Fruit fly (Drosophila melanogaster): ENCODE measurements around the gene CG13723.

The CG13723 gene

DNA sequence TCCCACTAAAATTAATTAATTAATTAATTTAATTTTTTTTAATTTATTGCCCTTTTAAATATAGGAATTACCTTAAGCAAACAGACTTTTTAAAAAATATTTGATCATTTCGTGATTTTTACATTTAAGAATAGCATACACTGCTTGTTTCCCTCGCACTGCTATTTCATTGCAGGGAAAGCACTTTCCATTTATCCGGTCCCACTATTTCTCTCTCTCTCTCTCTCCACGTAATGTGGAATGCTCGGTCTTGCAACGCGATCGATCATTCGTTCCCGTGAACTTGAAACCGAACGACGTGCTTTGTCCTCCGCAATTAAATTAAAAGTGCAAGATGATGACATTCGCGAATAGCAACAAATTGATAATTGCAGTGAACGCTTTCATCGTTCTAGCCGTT is 18.6 kb upstream of the CG13723 start:
- peak; percentile 56; the same call in 1 of the 3 replicates for TF ChIP-seq CG2199 (GFP tag; IDR thresholded peaks at IDR 0.05)
- TF ChIP-seq gfzf (GFP tag; optimal IDR thresholded peaks at IDR 0.05) = peak; percentile 52
- peak; percentile 48 for TF ChIP-seq Deaf1 (tag; optimal IDR thresholded peaks at IDR 0.05)
- TF ChIP-seq maf-S (GFP tag; optimal IDR thresholded peaks at IDR 0.05) = no peak
- peak; percentile 91 for TF ChIP-seq stwl (tag; optimal IDR thresholded peaks at IDR 0.05)
- peak; percentile 27; the same call in 2 of the 3 replicates for TF ChIP-seq CG16813 (GFP tag; IDR thresholded peaks at IDR 0.05; ENCODE audit: partially characterized antibody)

DNA sequence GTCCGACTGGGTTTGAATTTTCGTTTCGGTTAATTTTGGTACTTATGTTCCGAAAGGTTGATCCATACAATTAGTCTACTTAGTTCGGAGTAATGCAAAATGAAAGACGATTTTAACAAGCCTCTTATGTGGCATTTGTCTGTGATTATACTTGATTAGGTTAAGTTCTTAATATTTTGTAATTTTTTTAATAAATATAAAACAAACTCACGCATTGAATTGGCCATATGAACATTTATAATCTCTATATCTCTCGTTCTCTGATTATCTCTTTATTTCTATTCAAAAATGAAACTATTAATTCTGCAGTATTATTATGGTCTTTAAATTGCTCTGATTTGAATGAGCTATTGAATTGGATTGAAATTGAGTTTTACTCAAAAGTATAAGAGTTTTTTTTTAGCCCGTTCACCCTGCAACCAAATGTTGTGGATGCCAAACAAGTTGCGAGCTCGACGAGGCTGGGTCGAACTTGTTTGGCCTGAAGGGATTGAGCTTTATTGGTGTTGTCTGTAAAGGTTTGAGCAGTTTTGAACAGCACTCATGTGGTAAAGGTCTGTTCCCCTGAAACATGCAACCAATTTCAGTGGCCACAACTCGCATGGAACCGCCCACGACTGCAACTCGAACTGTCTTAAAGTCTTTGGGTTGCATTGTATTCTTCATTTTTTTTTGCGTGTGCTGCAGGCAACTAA is 10.2 kb upstream of the CG13723 start, which contains the start of gene CG6497:
Gene CG6497, minus strand, starts transcription at position 51 of the 695 bp plus-strand sequence.
- peak; percentile 97 for TF ChIP-seq CG5180 (GFP tag; optimal IDR thresholded peaks at IDR 0.05)
- no peak for TF ChIP-seq CG11504 (tag; optimal IDR thresholded peaks at IDR 0.05)
- TF ChIP-seq CG13775 (GFP tag; optimal IDR thresholded peaks at IDR 0.05) = no peak
- no peak for TF ChIP-seq CG10209 (GFP tag; optimal IDR thresholded peaks at IDR 0.05)
- no peak for TF ChIP-seq CG15269 (tag; optimal IDR thresholded peaks at IDR 0.05)
- no peak for TF ChIP-seq bcd (GFP tag; optimal IDR thresholded peaks at IDR 0.05)
- no peak for TF ChIP-seq bab2 (GFP tag; optimal IDR thresholded peaks at IDR 0.05)
- TF ChIP-seq CG17385 (GFP tag; optimal IDR thresholded peaks at IDR 0.05) = no peak
- TF ChIP-seq CG6683 (GFP tag; optimal IDR thresholded peaks at IDR 0.05) = no peak
- TF ChIP-seq Optix (GFP tag; IDR thresholded peaks at IDR 0.05) = no peak
- TF ChIP-seq lmd (GFP tag; IDR thresholded peaks at IDR 0.05) = no peak
- TF ChIP-seq dmrt99B (tag; optimal IDR thresholded peaks at IDR 0.05) = no peak
- TF ChIP-seq CG9727 (GFP tag; optimal IDR thresholded peaks at IDR 0.05) = no peak
- TF ChIP-seq CG4617 (GFP tag; optimal IDR thresholded peaks at IDR 0.05; ENCODE audit: borderline replicate concordance) = no peak
- TF ChIP-seq z (GFP tag; IDR thresholded peaks at IDR 0.05) = peak; percentile 94
- no peak for TF ChIP-seq ase (GFP tag; IDR thresholded peaks at IDR 0.05)

DNA sequence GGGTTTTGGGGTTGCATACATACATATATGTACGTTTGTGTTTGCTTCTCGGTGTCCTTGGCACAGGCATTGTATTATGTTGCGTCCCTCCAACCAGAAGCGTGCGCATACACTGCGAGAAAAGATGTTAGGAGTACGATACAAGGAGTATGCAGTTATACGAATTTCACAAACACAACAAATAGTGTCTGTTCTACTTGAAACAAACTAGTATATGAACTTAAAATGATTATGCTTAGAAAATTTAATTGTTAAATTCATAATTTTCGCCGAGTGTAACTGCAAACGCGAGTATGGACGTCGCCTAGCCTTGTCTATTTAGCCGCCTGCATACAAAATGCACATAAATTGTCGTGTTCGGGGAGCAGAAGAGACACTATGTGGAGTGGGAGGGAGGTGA is 7.0 kb upstream of the CG13723 start:
- TF ChIP-seq CG6813 (GFP tag; optimal IDR thresholded peaks at IDR 0.05) (no peak), CG12299 (tag; optimal IDR thresholded peaks at IDR 0.05) (no peak), CG1603 (tag; optimal IDR thresholded peaks at IDR 0.05) (peak; percentile 16), CG11723 (GFP tag; optimal IDR thresholded peaks at IDR 0.05) (no peak), ac (GFP tag; optimal IDR thresholded peaks at IDR 0.05) (no peak), prd (optimal IDR thresholded peaks at IDR 0.05) (no peak), prd (GFP tag; IDR thresholded peaks at IDR 0.05) (peak; percentile 15; the same call in 1 of the 3 replicates), CG18599 (GFP tag; optimal IDR thresholded peaks at IDR 0.05) (no peak), Rfx (GFP tag; IDR thresholded peaks at IDR 0.05) (no peak), ssp (GFP tag; IDR thresholded peaks at IDR 0.05) (no peak), BEAF-32 (GFP tag; optimal IDR thresholded peaks at IDR 0.05) (no peak)

DNA sequence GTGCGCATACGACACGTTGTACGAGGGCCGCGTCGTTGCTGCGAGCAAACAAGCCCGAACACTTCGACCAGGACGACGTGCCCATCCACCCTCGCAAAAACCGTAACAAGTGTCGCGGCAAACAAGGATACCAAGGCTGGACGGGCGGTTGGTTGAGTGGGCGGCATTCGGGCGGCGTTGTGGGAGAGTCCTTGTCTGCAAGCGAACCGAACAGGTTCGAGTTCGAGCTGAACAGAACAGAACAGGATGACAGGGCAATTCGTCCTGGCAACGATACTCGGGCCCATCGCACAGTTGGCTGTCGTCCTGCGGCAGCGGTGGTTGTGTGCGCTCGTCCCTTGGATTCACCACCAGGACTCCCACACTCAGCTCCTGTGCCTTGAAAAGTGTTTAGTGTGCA is 5.2 kb downstream of the CG13723 start:
- TF ChIP-seq Ets65A (GFP tag) (peak; percentile 51), br (optimal IDR thresholded peaks at IDR 0.05) (no peak), Jarid2 (GFP tag; optimal IDR thresholded peaks at IDR 0.05) (peak; percentile 36), Deaf1 (tag; optimal IDR thresholded peaks at IDR 0.05) (peak; percentile 62), z (GFP tag; IDR thresholded peaks at IDR 0.05) (peak; percentile 54; the same call in 1 of the 3 replicates), CG10274 (GFP tag; optimal IDR thresholded peaks at IDR 0.05) (no peak), CG5180 (GFP tag; optimal IDR thresholded peaks at IDR 0.05) (peak; percentile 97), CG18599 (GFP tag; optimal IDR thresholded peaks at IDR 0.05) (peak; percentile 15)
